Worm (Caenorhabditis elegans): ENCODE data around the gene hmit-1.3.

The hmit-1.3 gene

DNA sequence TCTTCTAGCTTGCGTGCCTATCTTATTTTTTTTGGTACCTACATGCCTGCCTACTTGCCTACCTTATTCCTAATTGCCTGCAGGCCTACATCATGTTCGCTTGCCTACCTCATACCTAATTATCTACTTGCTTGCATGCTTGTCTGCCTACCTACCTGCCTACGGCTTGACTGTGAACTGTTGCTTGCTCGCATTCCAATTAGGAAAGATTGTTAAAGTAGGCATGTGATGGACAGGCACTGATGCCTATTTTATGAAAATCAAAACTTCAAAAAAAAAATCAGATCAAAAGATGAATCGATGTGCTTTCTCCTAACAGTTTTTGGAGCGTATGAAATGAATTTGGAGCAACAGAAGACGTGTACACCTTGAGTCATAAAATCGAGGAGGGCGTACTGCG, 31.0 kb upstream of the hmit-1.3 start:
- TF ChIP-seq aha-1 (tag), result peak; percentile 84
- no peak for TF ChIP-seq lin-15B (tag; optimal IDR thresholded peaks at IDR 0.05)

DNA sequence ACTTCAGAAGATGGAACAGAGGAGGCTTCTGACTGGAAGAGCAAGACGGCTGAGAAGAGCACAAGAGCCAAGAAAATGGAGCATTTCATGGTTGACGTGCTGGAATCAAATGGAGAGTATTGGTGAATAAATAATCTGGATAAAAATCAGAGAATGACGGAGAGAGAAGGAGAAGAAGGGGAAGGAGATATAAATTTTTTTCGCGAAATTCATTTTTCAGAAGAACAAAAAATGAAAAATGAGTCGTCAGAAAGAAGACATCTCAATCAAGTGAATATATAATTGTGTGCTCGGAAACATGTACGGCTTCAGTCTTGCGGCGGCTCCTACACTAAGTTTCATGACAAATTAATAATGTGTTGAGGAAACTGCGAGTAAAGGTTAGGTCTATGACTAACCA, 30.3 kb upstream of the hmit-1.3 start, which contains the start of gene C54C6.5:
Gene C54C6.5 (minus strand): TSS at position 101 of the 400 bp plus-strand sequence.
- no peak for TF ChIP-seq ama-1 (optimal IDR thresholded peaks at IDR 0.05)
- no peak for TF ChIP-seq lin-15B (tag; optimal IDR thresholded peaks at IDR 0.05)
- TF ChIP-seq jun-1 (tag; optimal IDR thresholded peaks at IDR 0.05), result no peak
- TF ChIP-seq attf-4 (tag; optimal IDR thresholded peaks at IDR 0.05), result no peak
- no peak for TF ChIP-seq arid-1 (GFP tag; conservative IDR thresholded peaks at IDR 0.05)
- no peak for TF ChIP-seq snpc-1.2 (GFP tag; IDR thresholded peaks at IDR 0.05)
- no peak for TF ChIP-seq unc-130 (GFP tag; optimal IDR thresholded peaks at IDR 0.05)
- no peak for TF ChIP-seq nhr-11 (tag; optimal IDR thresholded peaks at IDR 0.05)
- TF ChIP-seq vab-7 (GFP tag; IDR thresholded peaks at IDR 0.05), result no peak
- TF ChIP-seq mep-1 (tag; optimal IDR thresholded peaks at IDR 0.05), result no peak
- TF ChIP-seq nhr-25 (tag; optimal IDR thresholded peaks at IDR 0.05; ENCODE audit: borderline replicate concordance, insufficient read depth), result no peak
- TF ChIP-seq hmg-1.1 (GFP tag; IDR thresholded peaks at IDR 0.05), result no peak
- TF ChIP-seq nhr-48 (tag; optimal IDR thresholded peaks at IDR 0.05), result no peak
- TF ChIP-seq dmd-8 (GFP tag; IDR thresholded peaks at IDR 0.05), result no peak
- no peak for TF ChIP-seq Y75B8A.6 (GFP tag; IDR thresholded peaks at IDR 0.05)
- TF ChIP-seq F26F4.8 (GFP tag; conservative IDR thresholded peaks at IDR 0.05), result no peak
- no peak for TF ChIP-seq lir-3 (tag; optimal IDR thresholded peaks at IDR 0.05)
- TF ChIP-seq daf-16 (GFP tag; optimal IDR thresholded peaks at IDR 0.05), result no peak
- no peak for TF ChIP-seq daf-16 (tag; optimal IDR thresholded peaks at IDR 0.05)

DNA sequence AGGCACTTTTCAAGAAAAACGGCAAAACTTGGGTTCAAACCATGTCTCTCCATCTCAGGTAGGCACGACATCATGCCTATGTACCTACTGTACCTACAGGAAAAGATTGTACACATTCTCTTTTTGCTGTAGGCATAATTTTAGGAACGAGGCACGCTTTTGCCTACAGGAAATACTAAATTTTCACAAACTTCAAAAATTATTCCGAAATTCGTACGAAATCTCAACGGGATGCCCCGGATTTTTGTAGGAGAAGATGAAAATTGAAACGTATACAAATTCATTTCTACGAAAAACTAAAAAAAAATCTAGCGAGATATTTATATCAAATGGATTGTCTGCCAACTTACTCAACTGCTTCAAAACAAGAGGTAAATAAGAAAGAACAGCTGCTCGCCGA, 28.6 kb upstream of the hmit-1.3 start, which contains the start of gene C54C6.11:
Gene C54C6.11 (plus strand): TSS at position 301 of the 400 bp plus-strand sequence.
- TF ChIP-seq unc-62 (GFP tag; optimal IDR thresholded peaks at IDR 0.05 in 1 of 2) (peak in 1 of 2 experiments; percentile 51), unc-62 (tag; optimal IDR thresholded peaks at IDR 0.05) (no peak), hmg-1.1 (GFP tag; IDR thresholded peaks at IDR 0.05) (no peak), dmd-8 (GFP tag; IDR thresholded peaks at IDR 0.05) (no peak)

DNA sequence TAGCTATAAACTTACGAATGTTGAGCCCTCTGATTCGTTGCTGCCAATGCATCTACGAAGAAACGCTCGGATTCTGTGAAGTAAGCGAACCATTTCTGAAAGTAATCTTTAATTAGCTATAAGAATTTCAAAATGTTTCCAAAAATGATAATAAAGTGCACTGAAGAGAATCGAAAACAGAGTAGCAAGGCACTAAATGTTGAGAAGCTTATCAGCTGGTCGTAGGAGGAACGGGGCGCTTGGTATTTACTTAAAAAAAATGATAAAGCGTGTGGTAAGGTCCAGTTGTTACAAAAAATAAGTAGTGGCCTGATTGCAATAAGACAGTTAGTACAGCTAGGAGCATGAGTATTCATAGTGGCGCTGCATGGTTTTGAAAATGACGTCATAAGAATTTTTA, 26.9 kb upstream of the hmit-1.3 start, which contains the start of gene C54C6.7:
Gene C54C6.7 (minus strand): TSS at position 101 of the 400 bp plus-strand sequence.
- TF ChIP-seq daf-16 (GFP tag; optimal IDR thresholded peaks at IDR 0.05) (no peak), daf-16 (tag; optimal IDR thresholded peaks at IDR 0.05) (peak; percentile 30), F49E8.2 (tag; optimal IDR thresholded peaks at IDR 0.05; ENCODE audit: borderline replicate concordance) (no peak), nhr-28 (tag; optimal IDR thresholded peaks at IDR 0.05) (peak; percentile 21), pqm-1 (tag; optimal IDR thresholded peaks at IDR 0.05) (peak; percentile 60)

DNA sequence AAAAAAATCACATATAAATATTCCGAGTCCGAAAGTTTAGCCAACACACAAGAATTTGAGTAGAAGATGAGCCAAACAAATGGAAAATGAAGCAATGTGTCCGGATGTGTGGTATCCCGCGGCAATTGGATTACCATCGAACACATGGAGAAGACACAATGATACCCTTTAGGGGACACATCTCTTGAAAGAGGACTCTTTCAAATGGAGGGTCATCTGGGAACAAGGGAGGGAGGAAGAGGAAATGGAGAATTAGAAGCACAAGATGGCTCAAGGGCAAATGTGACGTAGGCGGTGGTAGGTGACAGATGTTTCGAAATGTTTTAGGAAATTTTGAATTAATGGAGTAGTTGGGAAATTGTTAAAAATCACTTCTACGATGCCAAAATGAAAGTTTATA, 23.7 kb upstream of the hmit-1.3 start:
- TF ChIP-seq unc-130 (GFP tag; optimal IDR thresholded peaks at IDR 0.05) (no peak), hmg-1.1 (GFP tag; IDR thresholded peaks at IDR 0.05) (no peak), unc-62 (GFP tag; optimal IDR thresholded peaks at IDR 0.05 in 1 of 2) (peak in 1 of 2 experiments; percentile 44), unc-62 (tag; optimal IDR thresholded peaks at IDR 0.05) (no peak), fkh-10 (GFP tag; optimal IDR thresholded peaks at IDR 0.05) (no peak), lsy-2 (tag; optimal IDR thresholded peaks at IDR 0.05) (peak in 1 of 2 experiments; percentile 7), aha-1 (tag) (peak; percentile 44), F49E8.2 (tag; optimal IDR thresholded peaks at IDR 0.05; ENCODE audit: borderline replicate concordance) (no peak), nhr-77 (tag; optimal IDR thresholded peaks at IDR 0.05) (no peak)

DNA sequence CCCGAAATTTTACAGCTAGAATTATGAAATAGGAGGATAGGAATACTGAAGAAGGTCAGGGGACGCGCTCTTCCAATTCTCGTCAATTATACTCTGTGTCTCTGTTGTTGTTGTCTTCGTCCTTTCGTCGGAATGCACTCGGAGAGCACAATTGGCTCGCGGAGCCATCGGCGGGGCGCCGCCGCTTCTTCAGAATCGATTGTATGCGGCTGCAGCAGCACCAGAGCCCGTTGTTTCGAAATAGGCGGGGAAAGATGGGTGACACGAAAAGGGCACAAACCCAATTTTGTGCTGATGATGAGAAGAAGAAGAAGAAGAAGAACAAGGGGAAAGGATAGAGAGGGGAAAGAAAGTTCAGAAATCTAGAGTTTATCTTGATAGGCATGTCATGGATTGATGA, 22.7 kb upstream of the hmit-1.3 start:
- TF ChIP-seq nhr-237 (tag; optimal IDR thresholded peaks at IDR 0.05), result no peak
- peak; percentile 30 for TF ChIP-seq rbr-2 (tag; optimal IDR thresholded peaks at IDR 0.05)
- peak; percentile 16 for TF ChIP-seq mep-1 (tag; optimal IDR thresholded peaks at IDR 0.05)
- no peak for TF ChIP-seq pqm-1 (tag; optimal IDR thresholded peaks at IDR 0.05)
- no peak for TF ChIP-seq F49E8.2 (tag; optimal IDR thresholded peaks at IDR 0.05; ENCODE audit: borderline replicate concordance)
- TF ChIP-seq hmg-1.1 (GFP tag; IDR thresholded peaks at IDR 0.05), result 0 out of 2 replicates have a peak, but pooled peaks have one; percentile 13
- peak; percentile 42 for TF ChIP-seq F37D6.2 (tag; optimal IDR thresholded peaks at IDR 0.05)
- no peak for TF ChIP-seq unc-130 (GFP tag; optimal IDR thresholded peaks at IDR 0.05)
- peak; percentile 63 for TF ChIP-seq set-16 (GFP tag; IDR thresholded peaks at IDR 0.05)
- peak; percentile 51 for TF ChIP-seq fkh-10 (GFP tag; optimal IDR thresholded peaks at IDR 0.05)
- no peak for TF ChIP-seq nhr-28 (tag; optimal IDR thresholded peaks at IDR 0.05)
- TF ChIP-seq fos-1 (tag; optimal IDR thresholded peaks at IDR 0.05), result no peak
- TF ChIP-seq unc-62 (GFP tag; optimal IDR thresholded peaks at IDR 0.05 in 1 of 2), result peak in 1 of 2 experiments; percentile 70
- no peak for TF ChIP-seq unc-62 (tag; optimal IDR thresholded peaks at IDR 0.05)
- peak; percentile 11 for TF ChIP-seq ces-1 (GFP tag; optimal IDR thresholded peaks at IDR 0.05)
- TF ChIP-seq nhr-111 (GFP tag; optimal IDR thresholded peaks at IDR 0.05), result no peak
- peak in 1 of 2 experiments; percentile 40 for TF ChIP-seq lsy-2 (tag; optimal IDR thresholded peaks at IDR 0.05)
- TF ChIP-seq ctbp-1 (GFP tag; IDR thresholded peaks at IDR 0.05), result peak; percentile 54; the same call in 1 of the 2 replicates
- no peak for TF ChIP-seq aha-1 (tag)

All from whole organism, L4 larva.